Fruit fly (Drosophila melanogaster) whole organism, embryonic: ENCODE results near the gene CG15717.

Experiments used
- Atf6 ChIP-seq: fragments of 200-800 bp; sonication (Bioruptor generic); IDR thresholded peaks from 2 replicates; pipeline ENCODE4 v1.3.6; 2022; ENCODE audit warnings: missing biosample characterization, missing genetic modification characterization
- B-H1 ChIP-seq: fragments of 200-800 bp; sonication (Bioruptor generic); IDR thresholded peaks from 3 replicates; pipeline ENCODE4 v1.3.6; 2022; ENCODE audit warnings: missing biosample characterization, missing genetic modification characterization
- CG12155 ChIP-seq: fragments of 200-800 bp; sonication (Bioruptor generic); optimal IDR thresholded peaks from 3 replicates; lab custom pipeline; 2016; ENCODE audit warnings: missing biosample characterization, missing genetic modification characterization
- CG12236 ChIP-seq: fragments of 200-800 bp; sonication (Bioruptor generic); optimal IDR thresholded peaks from 2 replicates; lab custom pipeline; 2016; ENCODE audit warnings: missing biosample characterization, missing genetic modification characterization
- CG12942 ChIP-seq: fragments of 200-800 bp; sonication (Bioruptor generic); optimal IDR thresholded peaks from 3 replicates; lab custom pipeline; 2016; ENCODE audit warnings: missing biosample characterization, missing genetic modification characterization
- CG13424 ChIP-seq: fragments of 200-800 bp; sonication (Bioruptor generic); optimal IDR thresholded peaks from 2 replicates; lab custom pipeline; 2019; ENCODE audit warnings: missing biosample characterization, mild to moderate bottlenecking, missing genetic modification characterization, moderate library complexity
- CG13894 ChIP-seq: fragments of 200-800 bp; sonication (Bioruptor generic); optimal IDR thresholded peaks from 3 replicates; lab custom pipeline; 2018; ENCODE audit warnings: missing biosample characterization, mild to moderate bottlenecking, missing genetic modification characterization, moderate library complexity
- CG14965 ChIP-seq: fragments of 200-800 bp; sonication (Bioruptor generic); optimal IDR thresholded peaks from 2 replicates; lab custom pipeline; 2016; ENCODE audit warnings: missing biosample characterization, missing genetic modification characterization, borderline replicate concordance
- CG15011 ChIP-seq: fragments of 200-800 bp; sonication (Bioruptor generic); optimal IDR thresholded peaks from 3 replicates; lab custom pipeline; 2018; ENCODE audit warnings: missing biosample characterization, mild to moderate bottlenecking, missing genetic modification characterization
- CG15269 ChIP-seq: fragments of 200-800 bp; sonication (Bioruptor generic); optimal IDR thresholded peaks from 2 replicates; lab custom pipeline; 2018; ENCODE audit warnings: missing biosample characterization, mild to moderate bottlenecking, missing genetic modification characterization, moderate library complexity
- CG15601 ChIP-seq: fragments of 200-800 bp; sonication (Bioruptor generic); optimal IDR thresholded peaks from 3 replicates; lab custom pipeline; 2019; ENCODE audit warnings: missing biosample characterization, mild to moderate bottlenecking, missing genetic modification characterization, moderate library complexity
- CG16813 ChIP-seq: fragments of 200-800 bp; sonication (Bioruptor generic); IDR thresholded peaks from 3 replicates; pipeline ENCODE4 v1.3.6; 2022; ENCODE audit warnings: missing biosample characterization, missing genetic modification characterization; ENCODE audit not compliant: partially characterized antibody
- CG18599 ChIP-seq: fragments of 200-800 bp; sonication (Bioruptor generic); optimal IDR thresholded peaks from 3 replicates; lab custom pipeline; 2017; ENCODE audit warnings: missing biosample characterization, missing genetic modification characterization, mild to moderate bottlenecking, moderate library complexity, missing genetic modification reagents
- CG2199 ChIP-seq: fragments of 200-800 bp; sonication (Bioruptor generic); IDR thresholded peaks from 3 replicates; pipeline ENCODE4 v1.3.6; 2022; ENCODE audit warnings: missing biosample characterization, missing genetic modification characterization
- CG2202 ChIP-seq: fragments of 200-800 bp; sonication (Bioruptor generic); optimal IDR thresholded peaks from 2 replicates; lab custom pipeline; 2018; ENCODE audit warnings: missing biosample characterization, mild to moderate bottlenecking, missing genetic modification characterization
- CG2678 ChIP-seq: fragments of 200-800 bp; sonication (Bioruptor generic); optimal IDR thresholded peaks from 3 replicates; lab custom pipeline; 2019; ENCODE audit warnings: missing biosample characterization, mild to moderate bottlenecking, missing genetic modification characterization, moderate library complexity
- CG30020 ChIP-seq: fragments of 200-800 bp; optimal IDR thresholded peaks from 2 replicates; lab custom pipeline; 2019; ENCODE audit warnings: missing biosample characterization, mild to moderate bottlenecking, missing genetic modification characterization, moderate library complexity
- CG8290 ChIP-seq, 3 experiments: fragments of 200-800 bp; sonication (Bioruptor generic); optimal IDR thresholded peaks; 2 replicates each; lab custom pipeline; 2016 to 2019; ENCODE audit warnings: missing biosample characterization in 3 of 3, missing genetic modification characterization in 3 of 3, mild to moderate bottlenecking in 2 of 3, moderate library complexity in 1 of 3
- CoRest ChIP-seq: fragments of 200-800 bp; sonication (Bioruptor generic); optimal IDR thresholded peaks from 3 replicates; lab custom pipeline; 2018; ENCODE audit warnings: missing biosample characterization, mild to moderate bottlenecking, missing genetic modification characterization, moderate library complexity
- CrebB ChIP-seq: fragments of 200-800 bp; sonication (Bioruptor generic); optimal IDR thresholded peaks from 3 replicates; lab custom pipeline; 2018; ENCODE audit warnings: missing biosample characterization, mild to moderate bottlenecking, missing genetic modification characterization
- D19A ChIP-seq: fragments of 200-800 bp; optimal IDR thresholded peaks from 3 replicates; lab custom pipeline; 2019; ENCODE audit warnings: missing biosample characterization, mild to moderate bottlenecking, missing genetic modification characterization, moderate library complexity
- Dbx ChIP-seq: fragments of 200-800 bp; sonication (Bioruptor generic); IDR thresholded peaks from 3 replicates; pipeline ENCODE4 v1.3.6; 2022; ENCODE audit warnings: missing biosample characterization, missing genetic modification characterization
- GATAe ChIP-seq: fragments of 200-800 bp; sonication (Bioruptor generic); conservative IDR thresholded peaks from 2 replicates; pipeline ENCODE4 v1.3.6; 2022; ENCODE audit warnings: missing biosample characterization, missing genetic modification characterization
- Hey ChIP-seq: fragments of 200-800 bp; sonication (Bioruptor generic); optimal IDR thresholded peaks from 3 replicates; lab custom pipeline; 2018; ENCODE audit warnings: missing biosample characterization, mild to moderate bottlenecking, missing genetic modification characterization
- Hmx ChIP-seq: fragments of 200-800 bp; sonication (Bioruptor generic); optimal IDR thresholded peaks from 2 replicates; lab custom pipeline; 2016; ENCODE audit warnings: missing biosample characterization, missing genetic modification characterization
- Med ChIP-seq: fragments of 200-800 bp; sonication (Bioruptor generic); peaks from one replicate; lab custom pipeline; 2016; ENCODE audit warnings: missing biosample characterization, missing genetic modification characterization, mild to moderate bottlenecking, inconsistent platforms, moderate library complexity
- Pdp1 ChIP-seq, 2 experiments: fragments of 200-800 bp; sonication (Bioruptor generic); optimal IDR thresholded peaks; 3 replicates each; lab custom pipeline; 2016; ENCODE audit warnings: missing biosample characterization in 2 of 2, missing genetic modification characterization in 2 of 2, mild to moderate bottlenecking in 1 of 2, moderate library complexity in 1 of 2
- Sry-β ChIP-seq: fragments of 200-800 bp; sonication (Bioruptor generic); optimal IDR thresholded peaks from 2 replicates; lab custom pipeline; 2018; ENCODE audit warnings: missing biosample characterization, mild to moderate bottlenecking, missing genetic modification characterization, moderate library complexity
- amos ChIP-seq: fragments of 200-800 bp; sonication (Bioruptor generic); IDR thresholded peaks from 2 replicates; pipeline ENCODE4 v1.3.6; 2022; ENCODE audit warnings: missing biosample characterization, missing genetic modification characterization; ENCODE audit not compliant: partially characterized antibody
- cato ChIP-seq: fragments of 200-800 bp; sonication (Bioruptor generic); optimal IDR thresholded peaks from 2 replicates; lab custom pipeline; 2016; ENCODE audit warnings: missing biosample characterization, missing genetic modification characterization, borderline replicate concordance
- dan ChIP-seq: fragments of 200-800 bp; sonication (Bioruptor generic); IDR thresholded peaks from 2 replicates; pipeline ENCODE4 v1.3.6; 2022; ENCODE audit warnings: missing biosample characterization, missing genetic modification characterization
- dmrt99B ChIP-seq: fragments of 200-800 bp; sonication (Bioruptor generic); optimal IDR thresholded peaks from 2 replicates; lab custom pipeline; 2018; ENCODE audit warnings: missing biosample characterization, mild to moderate bottlenecking, missing genetic modification characterization, moderate library complexity
- exex ChIP-seq: fragments of 200-800 bp; sonication (Bioruptor generic); optimal IDR thresholded peaks from 4 replicates; lab custom pipeline; 2018; ENCODE audit warnings: missing biosample characterization, mild to moderate bottlenecking, missing genetic modification characterization, moderate library complexity
- eyg ChIP-seq: fragments of 200-800 bp; sonication (Bioruptor generic); optimal IDR thresholded peaks from 3 replicates; lab custom pipeline; 2016; ENCODE audit warnings: missing biosample characterization, missing genetic modification characterization
- grn ChIP-seq: fragments of 200-800 bp; sonication (Bioruptor generic); optimal IDR thresholded peaks from 3 replicates; lab custom pipeline; 2017; ENCODE audit warnings: missing biosample characterization, missing genetic modification characterization
- insv ChIP-seq, 2 experiments: fragments of 200-800 bp; sonication (Bioruptor generic); optimal IDR thresholded peaks; 3 replicates each; lab custom pipeline; 2016 to 2018; ENCODE audit warnings: missing biosample characterization in 2 of 2, missing genetic modification characterization in 2 of 2
- lab ChIP-seq: fragments of 200-800 bp; sonication (Bioruptor generic); optimal IDR thresholded peaks from 3 replicates; lab custom pipeline; 2017; ENCODE audit warnings: missing biosample characterization, missing genetic modification characterization, mild to moderate bottlenecking, moderate library complexity, missing genetic modification reagents
- mirr ChIP-seq: fragments of 200-800 bp; sonication (Bioruptor generic); optimal IDR thresholded peaks from 3 replicates; lab custom pipeline; 2018; ENCODE audit warnings: missing biosample characterization, mild to moderate bottlenecking, missing genetic modification characterization
- odd ChIP-seq: fragments of 200-800 bp; sonication (Bioruptor generic); optimal IDR thresholded peaks from 2 replicates; lab custom pipeline; 2017; ENCODE audit warnings: missing biosample characterization, mild to moderate bottlenecking, missing genetic modification characterization
- p53 ChIP-seq: fragments of 200-800 bp; sonication (Bioruptor generic); optimal IDR thresholded peaks from 2 replicates; lab custom pipeline; 2016; ENCODE audit warnings: missing biosample characterization, missing genetic modification characterization
- rib ChIP-seq: fragments of 200-800 bp; sonication (Bioruptor generic); IDR thresholded peaks from 2 replicates; pipeline ENCODE4 v1.3.6; 2022; ENCODE audit warnings: missing biosample characterization, missing genetic modification characterization
- sd ChIP-seq: fragments of 200-800 bp; sonication (Bioruptor generic); optimal IDR thresholded peaks from 3 replicates; lab custom pipeline; 2018; ENCODE audit warnings: missing biosample characterization, mild to moderate bottlenecking, missing genetic modification characterization, moderate library complexity
- vfl ChIP-seq: fragments of 200-800 bp; sonication (Bioruptor generic); optimal IDR thresholded peaks from 2 replicates; lab custom pipeline; 2016; ENCODE audit warnings: missing biosample characterization, missing genetic modification characterization
- wek ChIP-seq: fragments of 200-800 bp; sonication (Bioruptor generic); optimal IDR thresholded peaks from 3 replicates; lab custom pipeline; 2018; ENCODE audit warnings: missing biosample characterization, mild to moderate bottlenecking, missing genetic modification characterization, moderate library complexity
- wor ChIP-seq: fragments of 200-800 bp; sonication (Bioruptor generic); IDR thresholded peaks from 2 replicates; pipeline ENCODE4 v1.3.6; 2022; ENCODE audit warnings: missing biosample characterization, missing genetic modification characterization

CG15717 gene

DNA sequence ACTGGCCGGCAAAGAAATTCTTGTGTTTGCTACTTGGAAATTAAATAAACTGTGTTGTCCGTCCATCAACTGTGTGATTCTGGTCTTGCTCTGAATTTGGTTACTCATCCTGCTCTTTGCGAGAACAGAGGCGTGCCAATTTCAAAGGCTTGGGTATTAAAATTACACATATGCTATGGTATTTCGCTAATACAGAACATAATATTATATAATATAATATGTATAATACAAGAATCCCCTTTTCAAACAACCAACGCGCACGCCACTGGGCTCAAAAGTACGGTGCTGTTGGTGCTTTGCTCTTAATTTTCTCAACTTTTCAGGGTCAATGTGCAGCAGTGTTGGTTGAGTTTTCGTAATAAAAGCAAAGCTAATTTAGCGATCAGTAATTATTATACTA lies 28.8 kb upstream of the CG15717 start (continued):
- TF ChIP-seq eyg (GFP tag; lab: Kevin White, UChicago) (no peak), CG30020 (peak; percentile 16), dmrt99B (peak; percentile 75), Hmx (no peak)

DNA sequence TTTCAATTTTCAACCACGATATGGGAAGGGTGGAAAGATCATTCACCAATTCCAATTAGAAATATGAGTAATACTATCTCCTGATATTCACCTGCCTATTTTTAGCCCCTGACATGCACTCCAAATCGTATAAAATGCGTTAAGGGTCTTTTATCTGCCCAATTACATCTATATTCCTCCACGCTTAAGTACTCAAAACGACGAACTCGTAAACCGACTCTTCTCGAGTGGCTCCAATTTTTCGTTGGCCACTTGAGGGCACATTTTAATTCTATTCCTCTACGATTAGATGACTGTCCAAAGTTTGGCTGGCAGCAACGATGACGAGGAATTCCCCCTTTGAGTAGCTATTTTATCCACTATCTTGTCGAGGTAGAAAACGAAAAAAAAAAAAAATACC lies 26.9 kb upstream of the CG15717 start:
- TF ChIP-seq dan (GFP tag; lab: Robert Waterston, UW) (no peak), mirr (peak; percentile 16), cato (GFP tag; lab: Kevin White, UChicago) (no peak), CG2202 (tag; lab: Kevin White, UChicago) (no peak), exex (tag; lab: Kevin White, UChicago) (peak; percentile 79), sd (tag; lab: Kevin White, UChicago) (peak; percentile 26), Hey (tag; lab: Kevin White, UChicago) (peak; percentile 8), grn (GFP tag; lab: Kevin White, UChicago) (peak; percentile 58), insv (GFP tag; optimal IDR thresholded peaks at IDR 0.05; lab: Kevin White, UChicago) (peak in 1 of 2 experiments; percentile 35), CG2199 (GFP tag; lab: Robert Waterston, UW) (0 out of 3 replicates have a peak, but pooled peaks have one; percentile 55), amos (GFP tag; lab: Robert Waterston, UW) (no peak), CG14965 (no peak)
- TF ChIP-seq, all 482 proteins: peak for 7

- TF ChIP-seq CG16813 (GFP tag; lab: Robert Waterston, UW) (no peak), CG18599 (GFP tag; lab: Kevin White, UChicago) (no peak), wek (GFP tag; lab: Kevin White, UChicago) (no peak), CG12155 (GFP tag; lab: Kevin White, UChicago) (no peak), insv (GFP tag; optimal IDR thresholded peaks at IDR 0.05; lab: Kevin White, UChicago) (peak in 1 of 2 experiments; percentile 85), CG15601 (peak; percentile 4), Med (GFP tag; lab: Kevin White, UChicago) (peak; percentile 62), exex (tag; lab: Kevin White, UChicago) (peak; percentile 39), Pdp1 (GFP tag; optimal IDR thresholded peaks at IDR 0.05; lab: Kevin White, UChicago) (peak in 1 of 2 experiments; percentile 10), mirr (peak; percentile 38), lab (GFP tag; lab: Kevin White, UChicago) (peak; percentile 12), D19A (no peak), GATAe (0 out of 2 replicates have a peak, but pooled peaks have one; percentile 23), Dbx (GFP tag; lab: Robert Waterston, UW) (no peak), Atf6 (GFP tag; lab: Robert Waterston, UW) (no peak)
These were observed 24.2 kb upstream of the CG15717 start for dm6 chrX:13104571-13104970.

dm6 chrX:13105220-13105619 lies 23.5 kb upstream of the CG15717 start:
- TF ChIP-seq B-H1 (GFP tag; lab: Robert Waterston, UW), result no peak
- no peak for TF ChIP-seq Sry-β (GFP tag; lab: Kevin White, UChicago)
- peak; percentile 18 for TF ChIP-seq Med (GFP tag; lab: Kevin White, UChicago)
- TF ChIP-seq wor (GFP tag; lab: Robert Waterston, UW), result no peak
- no peak for TF ChIP-seq CG12942 (GFP tag; lab: Kevin White, UChicago)
- TF ChIP-seq CG8290 (GFP tag; optimal IDR thresholded peaks at IDR 0.05; lab: Kevin White, UChicago), result no peak
- TF ChIP-seq CG8290 (tag; optimal IDR thresholded peaks at IDR 0.05; lab: Kevin White, UChicago), result peak in 1 of 2 experiments; percentile 39
- TF ChIP-seq CG2678, result peak; percentile 39
- TF ChIP-seq CrebB (tag; lab: Kevin White, UChicago), result peak; percentile 10
- TF ChIP-seq CG12236 (GFP tag; lab: Kevin White, UChicago), result no peak
- TF ChIP-seq rib, result no peak
- no peak for TF ChIP-seq CoRest (tag; lab: Kevin White, UChicago)
- TF ChIP-seq lab (GFP tag; lab: Kevin White, UChicago), result peak; percentile 28
- TF ChIP-seq CG15011 (GFP tag; lab: Kevin White, UChicago), result no peak
- peak; percentile 2 for TF ChIP-seq odd (GFP tag; lab: Kevin White, UChicago)
- no peak for TF ChIP-seq vfl (GFP tag; lab: Kevin White, UChicago)
- peak; percentile 21 for TF ChIP-seq CG13424
- peak; percentile 3 for TF ChIP-seq sd (tag; lab: Kevin White, UChicago)
- peak; percentile 32 for TF ChIP-seq CG13894 (tag; lab: Kevin White, UChicago)
- no peak for TF ChIP-seq p53 (GFP tag; lab: Kevin White, UChicago)
- TF ChIP-seq CG15269 (tag; lab: Kevin White, UChicago), result peak; percentile 38
